Worm (Caenorhabditis elegans): Measurements from ENCODE around the gene F15E6.9.
A peak's percentile ranks its signal among the peaks of the same experiment; 100 is the strongest.

The F15E6.9 gene

DNA sequence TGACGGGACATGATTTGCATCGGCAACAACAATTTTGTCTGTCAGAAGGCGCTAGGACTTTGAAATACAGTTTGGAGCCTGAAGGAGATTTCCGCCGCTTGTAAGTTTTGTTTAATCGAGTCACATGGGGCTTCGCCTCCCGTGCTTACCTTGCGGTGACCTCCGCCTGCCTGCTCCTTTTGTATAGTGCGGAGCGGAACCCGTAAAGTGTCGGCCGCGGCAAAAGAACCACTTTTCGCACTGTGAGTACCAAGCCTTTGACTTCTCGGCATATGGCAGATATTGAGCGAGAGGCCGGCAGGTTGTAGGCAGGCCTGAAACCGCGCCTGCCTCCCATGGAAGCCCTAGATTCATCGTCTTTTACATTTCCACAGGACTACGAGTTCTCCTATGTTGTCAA, 32.9 kb downstream of the F15E6.9 start:
- TF ChIP-seq ztf-29 (GFP tag; IDR thresholded peaks at IDR 0.05) (no peak), T22C8.4 (GFP tag; IDR thresholded peaks at IDR 0.05) (no peak), ztf-23 (GFP tag; IDR thresholded peaks at IDR 0.05) (no peak), cog-1 (tag; optimal IDR thresholded peaks at IDR 0.05) (no peak), klf-2 (GFP tag; conservative IDR thresholded peaks at IDR 0.05) (no peak), ref-1 (GFP tag; conservative IDR thresholded peaks at IDR 0.05) (no peak), med-1 (GFP tag; optimal IDR thresholded peaks at IDR 0.05; ENCODE audit: insufficient read depth) (no peak), flt-1 (GFP tag; IDR thresholded peaks at IDR 0.05) (no peak), tab-1 (GFP tag; IDR thresholded peaks at IDR 0.05) (no peak)

DNA sequence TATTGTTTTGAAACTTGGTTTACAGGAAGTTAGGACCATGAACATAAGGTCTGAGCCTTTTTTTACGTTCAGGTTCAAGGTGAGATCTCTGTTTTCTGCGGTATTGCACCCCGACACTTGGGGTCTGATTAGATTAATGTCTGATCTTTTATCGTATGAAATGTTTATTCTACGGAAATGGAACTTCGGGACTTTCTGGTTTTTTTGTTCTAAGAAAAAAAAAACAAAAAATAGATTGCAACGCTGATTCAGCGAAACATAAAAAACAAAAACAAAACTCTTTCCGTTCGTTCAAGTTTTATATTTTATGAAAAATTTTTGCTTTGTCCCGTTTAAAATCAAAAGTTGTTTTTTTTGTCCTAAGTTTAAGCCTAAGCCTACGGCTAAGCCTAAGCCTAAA, 33.7 kb downstream of the F15E6.9 start, which contains the start of gene F36A4.5:
TSS of gene F36A4.5 (plus strand) at position 301 of the 400 bp plus-strand sequence.
- TF ChIP-seq ztf-29 (GFP tag; IDR thresholded peaks at IDR 0.05) (no peak), flt-1 (GFP tag; IDR thresholded peaks at IDR 0.05) (no peak), ref-1 (GFP tag; conservative IDR thresholded peaks at IDR 0.05) (no peak), tab-1 (GFP tag; IDR thresholded peaks at IDR 0.05) (no peak), T22C8.4 (GFP tag; IDR thresholded peaks at IDR 0.05) (no peak), cog-1 (tag; optimal IDR thresholded peaks at IDR 0.05) (no peak), klf-2 (GFP tag; conservative IDR thresholded peaks at IDR 0.05) (no peak), ztf-23 (GFP tag; IDR thresholded peaks at IDR 0.05) (no peak), med-1 (GFP tag; optimal IDR thresholded peaks at IDR 0.05; ENCODE audit: insufficient read depth) (no peak)

DNA sequence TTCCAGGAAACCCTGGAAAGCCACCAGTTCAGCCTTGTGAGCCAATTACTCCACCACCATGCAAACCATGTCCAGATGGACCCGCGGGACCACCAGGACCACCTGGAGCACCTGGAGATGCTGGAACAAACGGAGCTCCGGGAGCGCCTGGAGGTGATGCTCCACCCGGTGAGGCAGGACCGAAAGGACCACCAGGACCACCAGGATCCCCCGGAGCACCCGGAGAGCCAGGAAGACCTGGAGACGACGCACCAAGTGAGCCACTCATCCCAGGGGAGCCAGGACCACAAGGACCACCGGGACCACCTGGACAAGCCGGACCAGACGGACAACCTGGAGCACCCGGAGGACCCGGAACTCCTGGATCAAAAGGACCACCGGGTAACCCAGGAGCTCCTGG, 34.2 kb downstream of the F15E6.9 start:
- TF ChIP-seq med-1 (GFP tag; optimal IDR thresholded peaks at IDR 0.05; ENCODE audit: insufficient read depth) (no peak), ztf-29 (GFP tag; IDR thresholded peaks at IDR 0.05) (no peak), tab-1 (GFP tag; IDR thresholded peaks at IDR 0.05) (no peak), flt-1 (GFP tag; IDR thresholded peaks at IDR 0.05) (no peak), ref-1 (GFP tag; conservative IDR thresholded peaks at IDR 0.05) (no peak), cog-1 (tag; optimal IDR thresholded peaks at IDR 0.05) (no peak), T22C8.4 (GFP tag; IDR thresholded peaks at IDR 0.05) (no peak), klf-2 (GFP tag; conservative IDR thresholded peaks at IDR 0.05) (no peak), ztf-23 (GFP tag; IDR thresholded peaks at IDR 0.05) (no peak)

DNA sequence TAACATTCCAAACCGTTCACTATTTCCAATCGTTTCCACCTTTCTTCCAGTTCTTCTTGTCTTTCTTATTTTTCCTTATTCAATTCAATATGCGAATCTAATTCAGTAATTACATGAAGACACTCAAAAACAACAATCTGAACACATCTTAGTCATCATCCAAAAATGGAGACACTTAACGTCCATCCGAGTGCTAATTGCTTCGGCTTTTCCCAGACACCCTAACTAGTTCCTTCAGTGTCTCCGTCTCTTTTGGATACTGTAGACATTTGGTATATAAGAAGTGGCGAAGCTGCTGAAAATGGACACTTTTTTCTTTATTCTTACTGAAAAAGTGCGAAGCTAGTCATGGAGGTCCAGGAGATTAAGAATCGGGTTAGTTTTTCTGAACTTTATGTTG, 35.9 kb downstream of the F15E6.9 start, which contains the start of gene col-33:
TSS of gene col-33 (plus strand) at position 301 of the 400 bp plus-strand sequence.
- TF ChIP-seq flt-1 (GFP tag; IDR thresholded peaks at IDR 0.05) (no peak), T22C8.4 (GFP tag; IDR thresholded peaks at IDR 0.05) (no peak), med-1 (GFP tag; optimal IDR thresholded peaks at IDR 0.05; ENCODE audit: insufficient read depth) (no peak), tab-1 (GFP tag; IDR thresholded peaks at IDR 0.05) (no peak), klf-2 (GFP tag; conservative IDR thresholded peaks at IDR 0.05) (no peak), ztf-23 (GFP tag; IDR thresholded peaks at IDR 0.05) (no peak), ref-1 (GFP tag; conservative IDR thresholded peaks at IDR 0.05) (no peak)

DNA sequence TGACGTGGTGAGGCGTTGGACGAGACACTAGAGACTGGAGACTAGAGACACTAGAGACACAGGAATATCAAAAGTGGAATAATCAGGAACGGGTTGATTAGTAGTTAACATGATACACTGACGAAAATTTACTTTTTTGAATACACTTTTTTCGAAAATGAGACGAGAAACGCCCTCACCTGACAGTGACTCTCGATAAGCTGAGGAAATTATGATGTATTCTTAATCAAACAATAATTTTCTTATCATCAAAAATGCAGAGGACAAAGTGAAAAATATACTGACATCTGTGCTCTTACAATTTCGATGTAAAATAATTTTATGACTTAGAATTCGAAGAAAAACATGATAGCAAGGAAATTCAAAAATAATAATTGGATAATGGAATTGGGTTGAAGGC, 39.5 kb downstream of the F15E6.9 start:
- TF ChIP-seq cog-1 (tag; optimal IDR thresholded peaks at IDR 0.05) = no peak
- no peak for TF ChIP-seq med-1 (GFP tag; optimal IDR thresholded peaks at IDR 0.05; ENCODE audit: insufficient read depth)
- TF ChIP-seq klf-2 (GFP tag; conservative IDR thresholded peaks at IDR 0.05) = no peak
- TF ChIP-seq T22C8.4 (GFP tag; IDR thresholded peaks at IDR 0.05) = no peak
- no peak for TF ChIP-seq ztf-29 (GFP tag; IDR thresholded peaks at IDR 0.05)
- TF ChIP-seq flt-1 (GFP tag; IDR thresholded peaks at IDR 0.05) = no peak
- no peak for TF ChIP-seq ztf-23 (GFP tag; IDR thresholded peaks at IDR 0.05)
- no peak for TF ChIP-seq ref-1 (GFP tag; conservative IDR thresholded peaks at IDR 0.05)
- no peak for TF ChIP-seq tab-1 (GFP tag; IDR thresholded peaks at IDR 0.05)

DNA sequence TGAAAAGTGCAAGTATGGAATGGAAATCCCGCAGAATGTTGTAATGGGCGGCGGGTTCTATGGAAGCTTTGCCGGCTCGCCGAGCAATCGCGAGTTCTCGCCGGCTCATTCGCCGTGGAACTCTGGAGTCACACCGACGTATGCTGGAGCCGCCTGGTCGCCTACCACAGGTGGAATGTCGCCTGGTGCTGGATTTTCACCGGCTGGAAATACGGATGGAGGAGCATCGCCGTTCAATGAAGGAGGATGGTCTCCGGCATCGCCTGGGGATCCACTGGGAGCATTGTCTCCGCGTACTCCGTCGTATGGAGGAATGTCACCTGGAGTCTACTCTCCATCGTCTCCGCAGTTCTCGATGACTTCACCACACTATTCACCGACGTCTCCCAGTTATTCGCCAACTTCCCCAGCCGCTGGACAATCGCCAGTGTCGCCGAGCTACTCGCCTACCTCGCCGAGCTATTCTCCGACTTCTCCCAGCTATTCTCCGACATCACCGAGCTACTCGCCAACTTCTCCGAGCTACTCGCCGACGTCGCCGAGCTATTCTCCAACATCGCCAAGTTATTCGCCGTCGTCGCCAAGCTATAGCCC, 43.8 kb downstream of the F15E6.9 start:
- TF ChIP-seq tab-1 (GFP tag; IDR thresholded peaks at IDR 0.05) (no peak), med-1 (GFP tag; optimal IDR thresholded peaks at IDR 0.05; ENCODE audit: insufficient read depth) (no peak), klf-2 (GFP tag; conservative IDR thresholded peaks at IDR 0.05) (0 out of 2 replicates have a peak, but pooled peaks have one; percentile 37), flt-1 (GFP tag; IDR thresholded peaks at IDR 0.05) (no peak), ref-1 (GFP tag; conservative IDR thresholded peaks at IDR 0.05) (no peak), T22C8.4 (GFP tag; IDR thresholded peaks at IDR 0.05) (no peak)

DNA sequence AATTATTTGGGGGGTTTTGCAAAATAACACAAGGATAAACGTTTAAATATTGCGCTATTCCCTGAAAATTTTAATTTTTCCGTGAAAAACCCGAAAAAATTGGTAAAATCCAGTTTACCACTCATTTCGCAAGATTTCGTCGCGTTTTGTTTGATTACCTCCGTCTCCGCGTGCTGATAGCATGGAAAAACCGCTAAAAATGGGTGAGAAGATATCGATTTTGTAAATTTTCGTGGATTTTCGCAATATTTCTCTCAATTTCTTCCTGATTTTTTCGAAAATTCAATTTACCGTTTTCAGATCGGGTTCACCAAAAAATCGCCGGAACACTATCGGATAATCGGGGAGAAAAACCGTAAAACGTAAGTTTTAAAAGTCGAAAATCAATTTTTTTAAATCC, 51.1 kb downstream of the F15E6.9 start, which contains the start of gene ama-1:
TSS of gene ama-1 (plus strand) at position 301 of the 400 bp plus-strand sequence.
- TF ChIP-seq tab-1 (GFP tag; IDR thresholded peaks at IDR 0.05) (no peak), ztf-23 (GFP tag; IDR thresholded peaks at IDR 0.05) (no peak), cog-1 (tag; optimal IDR thresholded peaks at IDR 0.05) (no peak), T22C8.4 (GFP tag; IDR thresholded peaks at IDR 0.05) (no peak), klf-2 (GFP tag; conservative IDR thresholded peaks at IDR 0.05) (no peak), ztf-29 (GFP tag; IDR thresholded peaks at IDR 0.05) (no peak)

DNA sequence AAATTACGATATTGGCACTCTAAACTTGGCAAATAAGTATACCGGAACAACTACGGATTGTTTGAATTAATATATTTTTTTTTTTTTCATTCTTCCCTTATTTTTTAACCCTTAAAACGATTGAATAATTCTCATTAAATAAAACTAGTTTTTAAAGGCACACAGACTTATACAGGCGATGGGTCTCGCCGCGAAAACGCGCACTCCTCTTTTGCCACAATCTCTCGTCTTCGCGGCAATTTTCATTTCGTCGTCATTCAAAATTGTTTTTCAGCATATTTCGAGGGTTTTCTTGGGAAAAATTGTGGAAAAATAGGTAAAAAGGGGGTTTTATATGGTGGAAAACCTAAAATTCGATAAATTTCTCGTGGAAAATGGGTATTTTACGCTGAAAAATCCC, 51.5 kb downstream of the F15E6.9 start:
- TF ChIP-seq klf-2 (GFP tag; conservative IDR thresholded peaks at IDR 0.05) = no peak
- TF ChIP-seq ztf-23 (GFP tag; IDR thresholded peaks at IDR 0.05) = no peak
- no peak for TF ChIP-seq med-1 (GFP tag; optimal IDR thresholded peaks at IDR 0.05; ENCODE audit: insufficient read depth)
- no peak for TF ChIP-seq cog-1 (tag; optimal IDR thresholded peaks at IDR 0.05)

DNA sequence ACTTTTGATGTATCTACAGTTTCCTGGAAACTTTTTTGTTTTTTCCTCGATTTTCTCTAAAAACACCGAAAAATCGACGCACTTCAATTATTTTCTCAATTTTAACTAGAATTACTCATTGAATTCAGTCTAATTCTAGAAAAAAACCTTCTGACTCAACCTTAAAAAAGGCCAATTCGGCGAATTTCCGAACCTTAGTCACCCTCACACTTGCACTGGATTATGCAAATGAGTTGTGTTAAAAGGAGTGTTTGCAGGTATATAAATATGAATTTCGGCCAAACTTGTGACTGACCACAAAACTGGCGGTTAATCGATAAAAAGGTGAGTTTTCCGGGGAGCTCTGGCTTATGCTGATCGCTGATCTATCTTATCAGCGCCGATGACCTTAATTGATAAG, 52.4 kb downstream of the F15E6.9 start, which contains the start of gene ttr-20:
TSS of gene ttr-20 (plus strand) at position 301 of the 400 bp plus-strand sequence.
- no peak for TF ChIP-seq cog-1 (tag; optimal IDR thresholded peaks at IDR 0.05)
- TF ChIP-seq klf-2 (GFP tag; conservative IDR thresholded peaks at IDR 0.05) = no peak
- TF ChIP-seq ztf-29 (GFP tag; IDR thresholded peaks at IDR 0.05) = no peak
- TF ChIP-seq ref-1 (GFP tag; conservative IDR thresholded peaks at IDR 0.05) = no peak
- TF ChIP-seq med-1 (GFP tag; optimal IDR thresholded peaks at IDR 0.05; ENCODE audit: insufficient read depth) = no peak
- TF ChIP-seq tab-1 (GFP tag; IDR thresholded peaks at IDR 0.05) = no peak
- TF ChIP-seq T22C8.4 (GFP tag; IDR thresholded peaks at IDR 0.05) = no peak
- no peak for TF ChIP-seq flt-1 (GFP tag; IDR thresholded peaks at IDR 0.05)
- no peak for TF ChIP-seq ztf-23 (GFP tag; IDR thresholded peaks at IDR 0.05)

DNA sequence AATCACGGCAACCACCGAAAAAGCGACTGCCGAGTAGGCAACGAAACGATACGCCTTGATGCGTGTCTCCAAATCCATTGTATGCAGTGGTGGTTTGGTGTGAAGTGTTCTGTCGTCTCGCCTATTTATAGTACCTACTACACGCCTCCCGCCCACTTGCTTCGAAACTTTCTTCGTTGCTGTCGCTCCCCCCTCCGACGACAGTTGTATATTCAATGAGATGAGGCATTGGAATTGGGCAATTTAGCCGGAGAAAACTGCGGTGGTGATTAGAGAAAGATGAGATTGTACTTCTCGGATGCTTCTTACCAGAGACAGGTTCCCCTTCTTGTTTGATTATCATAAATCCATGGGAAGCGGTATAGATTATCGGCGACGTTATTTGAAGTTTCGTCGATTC, 54.4 kb downstream of the F15E6.9 start, which contains the start of gene col-34:
TSS of gene col-34 (minus strand) at position 101 of the 400 bp plus-strand sequence.
- no peak for TF ChIP-seq flt-1 (GFP tag; IDR thresholded peaks at IDR 0.05)
- TF ChIP-seq ztf-29 (GFP tag; IDR thresholded peaks at IDR 0.05) = no peak
- TF ChIP-seq tab-1 (GFP tag; IDR thresholded peaks at IDR 0.05) = no peak
- TF ChIP-seq cog-1 (tag; optimal IDR thresholded peaks at IDR 0.05) = no peak
- no peak for TF ChIP-seq T22C8.4 (GFP tag; IDR thresholded peaks at IDR 0.05)
- no peak for TF ChIP-seq ref-1 (GFP tag; conservative IDR thresholded peaks at IDR 0.05)
- no peak for TF ChIP-seq klf-2 (GFP tag; conservative IDR thresholded peaks at IDR 0.05)
- TF ChIP-seq ztf-23 (GFP tag; IDR thresholded peaks at IDR 0.05) = no peak
- TF ChIP-seq med-1 (GFP tag; optimal IDR thresholded peaks at IDR 0.05; ENCODE audit: insufficient read depth) = no peak
